Fruit fly (Drosophila melanogaster): ENCODE data around the gene Men-b.
A peak's percentile ranks its signal among the peaks of the same experiment; 100 is the strongest.

Gene Men-b

DNA sequence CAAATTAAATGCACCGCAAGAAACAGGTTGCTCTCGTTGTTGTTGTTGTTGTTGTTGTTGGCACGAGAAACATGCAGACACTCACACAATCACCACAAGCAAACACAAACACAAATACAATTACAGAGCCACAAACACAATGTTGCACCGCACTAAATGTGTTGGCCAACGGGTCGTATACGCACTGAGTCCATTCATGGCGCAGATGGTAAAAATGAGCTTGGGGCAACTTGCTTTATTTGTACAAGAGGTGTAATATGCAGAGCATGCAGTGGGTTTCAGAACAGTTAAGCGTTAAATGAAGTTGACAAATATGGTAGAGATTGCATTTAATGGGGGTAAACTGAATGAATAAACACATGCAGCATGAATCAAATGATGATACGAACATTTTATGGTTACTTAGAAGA lies 13.5 kb upstream of the Men-b start (continued):
- TF ChIP-seq Hr78 (GFP tag; optimal IDR thresholded peaks at IDR 0.05): peak in 1 of 2 experiments; percentile 68
- TF ChIP-seq pum (GFP tag; optimal IDR thresholded peaks at IDR 0.05): no peak
- TF ChIP-seq CG12219 (GFP tag; optimal IDR thresholded peaks at IDR 0.05): no peak
- no peak for TF ChIP-seq cas (GFP tag; IDR thresholded peaks at IDR 0.05)
- TF ChIP-seq CG11504 (tag; optimal IDR thresholded peaks at IDR 0.05): peak; percentile 62
- no peak for TF ChIP-seq slou (GFP tag; optimal IDR thresholded peaks at IDR 0.05)
- TF ChIP-seq gcm (GFP tag; optimal IDR thresholded peaks at IDR 0.05): peak; percentile 49
- peak in 1 of 2 experiments; percentile 17 for TF ChIP-seq dpn (GFP tag; optimal IDR thresholded peaks at IDR 0.05)
- TF ChIP-seq Oaz (GFP tag; IDR thresholded peaks at IDR 0.05): no peak
- no peak for TF ChIP-seq nerfin-2 (GFP tag; IDR thresholded peaks at IDR 0.05; ENCODE audit: partially characterized antibody)
- no peak for TF ChIP-seq CG8478 (optimal IDR thresholded peaks at IDR 0.05)
- TF ChIP-seq sisA (GFP tag; IDR thresholded peaks at IDR 0.05): no peak
- peak; percentile 45 for TF ChIP-seq Sox102F (GFP tag; optimal IDR thresholded peaks at IDR 0.05)
- peak; percentile 27 for TF ChIP-seq YL-1 (GFP tag; optimal IDR thresholded peaks at IDR 0.05)
- TF ChIP-seq dysf (GFP tag; IDR thresholded peaks at IDR 0.05): no peak
- no peak for TF ChIP-seq Hand (GFP tag; optimal IDR thresholded peaks at IDR 0.05)
- no peak for TF ChIP-seq usp (GFP tag; optimal IDR thresholded peaks at IDR 0.05)
- TF ChIP-seq CG34376 (GFP tag; optimal IDR thresholded peaks at IDR 0.05): no peak
- TF ChIP-seq BEAF-32 (GFP tag; optimal IDR thresholded peaks at IDR 0.05): no peak
- no peak for TF ChIP-seq stwl (tag; optimal IDR thresholded peaks at IDR 0.05)
- TF ChIP-seq Hr51 (GFP tag; optimal IDR thresholded peaks at IDR 0.05): peak in 1 of 2 experiments; percentile 13
- no peak for TF ChIP-seq sc (optimal IDR thresholded peaks at IDR 0.05)
- TF ChIP-seq sc (GFP tag; optimal IDR thresholded peaks at IDR 0.05): peak; percentile 60
- TF ChIP-seq mirr (GFP tag; optimal IDR thresholded peaks at IDR 0.05): no peak
- TF ChIP-seq Lhr (GFP tag; optimal IDR thresholded peaks at IDR 0.05): peak; percentile 23
- peak; percentile 33 for TF ChIP-seq lab (GFP tag; optimal IDR thresholded peaks at IDR 0.05)
- TF ChIP-seq CG32767 (GFP tag; IDR thresholded peaks at IDR 0.05): no peak
- TF ChIP-seq toy (GFP tag; IDR thresholded peaks at IDR 0.05): no peak
- TF ChIP-seq GATAe (GFP tag; conservative IDR thresholded peaks at IDR 0.05): no peak
- no peak for TF ChIP-seq CG1024 (GFP tag; IDR thresholded peaks at IDR 0.05)
- TF ChIP-seq Ets97D (GFP tag; optimal IDR thresholded peaks at IDR 0.05): no peak
- no peak for TF ChIP-seq da (GFP tag; optimal IDR thresholded peaks at IDR 0.05)
- TF ChIP-seq CG15073 (GFP tag; optimal IDR thresholded peaks at IDR 0.05): no peak
- TF ChIP-seq ash1 (GFP tag; optimal IDR thresholded peaks at IDR 0.05): no peak
- TF ChIP-seq CG30020 (tag; optimal IDR thresholded peaks at IDR 0.05): no peak
- peak; percentile 41 for TF ChIP-seq CG7556 (GFP tag; optimal IDR thresholded peaks at IDR 0.05)
- TF ChIP-seq C15 (GFP tag; IDR thresholded peaks at IDR 0.05): no peak
- TF ChIP-seq Sin3A (optimal IDR thresholded peaks at IDR 0.05): no peak
- no peak for TF ChIP-seq Mrtf (GFP tag; IDR thresholded peaks at IDR 0.05)
- TF ChIP-seq jumu (GFP tag; optimal IDR thresholded peaks at IDR 0.05): no peak
- peak; percentile 1 for TF ChIP-seq pros (GFP tag; optimal IDR thresholded peaks at IDR 0.05)
- TF ChIP-seq CG14667 (GFP tag; IDR thresholded peaks at IDR 0.05): no peak
- TF ChIP-seq cwo (GFP tag; optimal IDR thresholded peaks at IDR 0.05): peak; percentile 2
- TF ChIP-seq CG9797 (GFP tag; optimal IDR thresholded peaks at IDR 0.05): no peak
- no peak for TF ChIP-seq Xbp1 (GFP tag; optimal IDR thresholded peaks at IDR 0.05)
- TF ChIP-seq Kr (GFP tag; optimal IDR thresholded peaks at IDR 0.05): no peak
- no peak for TF ChIP-seq dan (GFP tag; IDR thresholded peaks at IDR 0.05)
- TF ChIP-seq psq (GFP tag; optimal IDR thresholded peaks at IDR 0.05): no peak
- no peak for TF ChIP-seq CG4730 (GFP tag; IDR thresholded peaks at IDR 0.05)
- TF ChIP-seq Tbp (GFP tag; optimal IDR thresholded peaks at IDR 0.05): no peak
- TF ChIP-seq zfh2 (GFP tag; optimal IDR thresholded peaks at IDR 0.05): no peak
- TF ChIP-seq Max (GFP tag; optimal IDR thresholded peaks at IDR 0.05): no peak
- no peak for TF ChIP-seq tup (GFP tag; optimal IDR thresholded peaks at IDR 0.05)

Data from whole organism, embryonic.